Fruit fly (Drosophila melanogaster) whole organism, embryonic: ENCODE data around the gene ens.

Source experiments
- Aef1 ChIP-seq: fragments of 200-800 bp; sonication (Bioruptor generic); IDR thresholded peaks from 3 replicates; pipeline ENCODE4 v1.3.6; 2022; ENCODE audit warnings: missing biosample characterization, missing genetic modification characterization
- Asciz ChIP-seq: fragments of 200-800 bp; sonication (Bioruptor generic); optimal IDR thresholded peaks from 2 replicates; lab custom pipeline; 2017; ENCODE audit warnings: missing biosample characterization, mild to moderate bottlenecking, missing genetic modification characterization, missing genetic modification reagents
- Bdp1 ChIP-seq: fragments of 200-800 bp; sonication (Bioruptor generic); optimal IDR thresholded peaks from 3 replicates; lab custom pipeline; 2016; ENCODE audit warnings: missing biosample characterization, missing genetic modification characterization
- Bgb ChIP-seq: fragments of 200-800 bp; sonication (Bioruptor generic); IDR thresholded peaks from 2 replicates; pipeline ENCODE4 v1.3.6; 2022; ENCODE audit warnings: missing biosample characterization, missing genetic modification characterization; ENCODE audit not compliant: partially characterized antibody
- CG10209 ChIP-seq: fragments of 200-800 bp; sonication (Bioruptor generic); optimal IDR thresholded peaks from 3 replicates; lab custom pipeline; 2017; ENCODE audit warnings: missing biosample characterization, mild to moderate bottlenecking, missing genetic modification characterization, missing genetic modification reagents
- CG10267 ChIP-seq: fragments of 200-800 bp; sonication (Bioruptor generic); optimal IDR thresholded peaks from 2 replicates; lab custom pipeline; 2018; ENCODE audit warnings: missing biosample characterization, mild to moderate bottlenecking, missing genetic modification characterization, moderate library complexity
- CG10366 ChIP-seq: fragments of 200-800 bp; sonication (Bioruptor generic); IDR thresholded peaks from 2 replicates; pipeline ENCODE4 v1.3.6; 2022; ENCODE audit warnings: missing biosample characterization, missing genetic modification characterization
- CG12071 ChIP-seq: fragments of 200-800 bp; sonication (Bioruptor generic); optimal IDR thresholded peaks from 3 replicates; lab custom pipeline; 2018; ENCODE audit warnings: missing biosample characterization, mild to moderate bottlenecking, missing genetic modification characterization
- CG12942 ChIP-seq: fragments of 200-800 bp; sonication (Bioruptor generic); optimal IDR thresholded peaks from 3 replicates; lab custom pipeline; 2016; ENCODE audit warnings: missing biosample characterization, missing genetic modification characterization
- CG15011 ChIP-seq: fragments of 200-800 bp; sonication (Bioruptor generic); optimal IDR thresholded peaks from 3 replicates; lab custom pipeline; 2018; ENCODE audit warnings: missing biosample characterization, mild to moderate bottlenecking, missing genetic modification characterization
- CG16863 ChIP-seq: fragments of 200-800 bp; sonication (Bioruptor generic); optimal IDR thresholded peaks from 3 replicates; lab custom pipeline; 2016; ENCODE audit warnings: missing biosample characterization, missing genetic modification characterization
- CG17359 ChIP-seq: fragments of 200-800 bp; sonication (Bioruptor generic); optimal IDR thresholded peaks from 3 replicates; lab custom pipeline; 2018; ENCODE audit warnings: missing biosample characterization, mild to moderate bottlenecking, missing genetic modification characterization, moderate library complexity
- CG17912 ChIP-seq: fragments of 200-800 bp; sonication (Bioruptor generic); optimal IDR thresholded peaks from 2 replicates; lab custom pipeline; 2018; ENCODE audit warnings: missing biosample characterization, mild to moderate bottlenecking, missing genetic modification characterization
- CG2875 ChIP-seq: fragments of 200-800 bp; sonication (Bioruptor generic); optimal IDR thresholded peaks from 2 replicates; lab custom pipeline; 2017; ENCODE audit warnings: missing biosample characterization, mild to moderate bottlenecking, missing genetic modification characterization, missing genetic modification reagents
- CG31365 ChIP-seq: fragments of 200-800 bp; sonication (Bioruptor generic); optimal IDR thresholded peaks from 2 replicates; lab custom pipeline; 2018; ENCODE audit warnings: missing biosample characterization, mild to moderate bottlenecking, missing genetic modification characterization
- CG31441 ChIP-seq: fragments of 200-800 bp; sonication (Bioruptor generic); IDR thresholded peaks from 2 replicates; pipeline ENCODE4 v1.3.6; 2022; ENCODE audit warnings: missing biosample characterization, missing genetic modification characterization
- CG34224 ChIP-seq: fragments of 200-800 bp; sonication (Bioruptor generic); IDR thresholded peaks from 3 replicates; pipeline ENCODE4 v1.3.6; 2022; ENCODE audit warnings: missing biosample characterization, missing genetic modification characterization; ENCODE audit not compliant: partially characterized antibody
- CG5180 ChIP-seq: fragments of 200-800 bp; sonication (Bioruptor generic); optimal IDR thresholded peaks from 3 replicates; lab custom pipeline; 2017; ENCODE audit warnings: missing biosample characterization, missing genetic modification characterization, mild to moderate bottlenecking, moderate library complexity, missing genetic modification reagents
- CG6272 ChIP-seq: fragments of 200-800 bp; sonication (Bioruptor generic); IDR thresholded peaks from 2 replicates; pipeline ENCODE4 v1.3.6; 2022; ENCODE audit warnings: missing biosample characterization, missing genetic modification characterization
- CG6683 ChIP-seq: fragments of 200-800 bp; sonication (Bioruptor generic); optimal IDR thresholded peaks from 2 replicates; lab custom pipeline; 2017; ENCODE audit warnings: missing biosample characterization, mild to moderate bottlenecking, missing genetic modification characterization, missing genetic modification reagents
- CG7271 ChIP-seq: fragments of 200-800 bp; sonication (Bioruptor generic); optimal IDR thresholded peaks from 2 replicates; lab custom pipeline; 2018; ENCODE audit warnings: missing biosample characterization, mild to moderate bottlenecking, missing genetic modification characterization, moderate library complexity
- CG7745 ChIP-seq: fragments of 200-800 bp; sonication (Bioruptor generic); optimal IDR thresholded peaks from 2 replicates; lab custom pipeline; 2018; ENCODE audit warnings: missing biosample characterization, mild to moderate bottlenecking, missing genetic modification characterization, moderate library complexity
- CG7786 ChIP-seq: fragments of 200-800 bp; sonication (Bioruptor generic); optimal IDR thresholded peaks from 2 replicates; lab custom pipeline; 2016; ENCODE audit warnings: missing biosample characterization, missing genetic modification characterization
- CG7963 ChIP-seq: fragments of 200-800 bp; sonication (Bioruptor generic); IDR thresholded peaks from 3 replicates; pipeline ENCODE4 v1.3.6; 2022; ENCODE audit warnings: missing biosample characterization, missing genetic modification characterization; ENCODE audit not compliant: partially characterized antibody
- CG9727 ChIP-seq: fragments of 200-800 bp; sonication (Bioruptor generic); optimal IDR thresholded peaks from 3 replicates; lab custom pipeline; 2017; ENCODE audit warnings: missing biosample characterization, mild to moderate bottlenecking, missing genetic modification characterization
- CoRest ChIP-seq: fragments of 200-800 bp; sonication (Bioruptor generic); optimal IDR thresholded peaks from 3 replicates; lab custom pipeline; 2018; ENCODE audit warnings: missing biosample characterization, mild to moderate bottlenecking, missing genetic modification characterization, moderate library complexity
- Dfd ChIP-seq, 2 experiments: fragments of >200 bp; optimal IDR thresholded peaks; 2 replicates each; lab custom pipeline; 2017; ENCODE audit warnings: missing biosample characterization in 2 of 2, missing genetic modification characterization in 2 of 2
- Dll ChIP-seq: fragments of 200-800 bp; sonication (Bioruptor generic); IDR thresholded peaks from 4 replicates; pipeline ENCODE4 v1.3.6; 2022; ENCODE audit warnings: missing biosample characterization, missing genetic modification characterization; ENCODE audit not compliant: partially characterized antibody
- Eip74EF ChIP-seq, 2 experiments: fragments of 200-800 bp in 1 of 2; fragments of >200 bp in 1 of 2; sonication (Bioruptor generic) in 1 of 2; optimal IDR thresholded peaks; 2 replicates each; lab custom pipeline; 2017 to 2019; ENCODE audit warnings: missing biosample characterization in 2 of 2, missing genetic modification characterization in 2 of 2, mild to moderate bottlenecking in 1 of 2, moderate library complexity in 1 of 2
- HmgD ChIP-seq: fragments of 200-800 bp; sonication (Bioruptor generic); optimal IDR thresholded peaks from 3 replicates; lab custom pipeline; 2016; ENCODE audit warnings: missing biosample characterization, missing genetic modification characterization
- Mad ChIP-seq: fragments of 200-800 bp; sonication (Bioruptor generic); optimal IDR thresholded peaks from 2 replicates; lab custom pipeline; 2016; ENCODE audit warnings: missing biosample characterization, missing genetic modification characterization
- Mes4 ChIP-seq: fragments of 200-800 bp; sonication (Bioruptor generic); optimal IDR thresholded peaks from 2 replicates; lab custom pipeline; 2016; ENCODE audit warnings: missing biosample characterization, missing genetic modification characterization
- Oaz ChIP-seq: fragments of 200-800 bp; sonication (Bioruptor generic); IDR thresholded peaks from 2 replicates; pipeline ENCODE4 v1.3.6; 2022; ENCODE audit warnings: missing biosample characterization, missing genetic modification characterization
- YL-1 ChIP-seq: fragments of 200-800 bp; sonication (Bioruptor generic); optimal IDR thresholded peaks from 3 replicates; lab custom pipeline; 2017; ENCODE audit warnings: missing biosample characterization, mild to moderate bottlenecking, missing genetic modification characterization
- abd-A ChIP-seq: fragments of 200-800 bp; sonication (Bioruptor generic); optimal IDR thresholded peaks from 3 replicates; lab custom pipeline; 2019; ENCODE audit warnings: missing biosample characterization, mild to moderate bottlenecking, missing genetic modification characterization, moderate library complexity
- amos ChIP-seq: fragments of 200-800 bp; sonication (Bioruptor generic); IDR thresholded peaks from 2 replicates; pipeline ENCODE4 v1.3.6; 2022; ENCODE audit warnings: missing biosample characterization, missing genetic modification characterization; ENCODE audit not compliant: partially characterized antibody
- az2 ChIP-seq: fragments of 200-800 bp; sonication (Bioruptor generic); optimal IDR thresholded peaks from 3 replicates; lab custom pipeline; 2016; ENCODE audit warnings: missing biosample characterization, missing genetic modification characterization
- cas ChIP-seq: fragments of 200-800 bp; sonication (Bioruptor generic); IDR thresholded peaks from 2 replicates; pipeline ENCODE4 v1.3.6; 2022; ENCODE audit warnings: missing biosample characterization, missing genetic modification characterization
- cato ChIP-seq: fragments of 200-800 bp; sonication (Bioruptor generic); optimal IDR thresholded peaks from 2 replicates; lab custom pipeline; 2016; ENCODE audit warnings: missing biosample characterization, missing genetic modification characterization, borderline replicate concordance
- caup ChIP-seq: fragments of 200-800 bp; sonication (Bioruptor generic); optimal IDR thresholded peaks from 3 replicates; lab custom pipeline; 2017; ENCODE audit warnings: missing biosample characterization, mild to moderate bottlenecking, missing genetic modification characterization, moderate library complexity; ENCODE audit not compliant: severe bottlenecking
- croc ChIP-seq: fragments of 200-800 bp; sonication (Bioruptor generic); conservative IDR thresholded peaks from 3 replicates; pipeline ENCODE4 v1.3.6; 2022; ENCODE audit warnings: missing biosample characterization, missing genetic modification characterization
- da ChIP-seq: fragments of 200-800 bp; sonication (Bioruptor generic); optimal IDR thresholded peaks from 2 replicates; lab custom pipeline; 2016; ENCODE audit warnings: missing biosample characterization, missing genetic modification characterization
- gcm ChIP-seq: fragments of 200-800 bp; sonication (Bioruptor generic); optimal IDR thresholded peaks from 2 replicates; lab custom pipeline; 2019; ENCODE audit warnings: missing biosample characterization, mild to moderate bottlenecking, missing genetic modification characterization, moderate library complexity
- h ChIP-seq: fragments of >200 bp; optimal IDR thresholded peaks from 2 replicates; lab custom pipeline; 2017
- jing ChIP-seq: fragments of 200-800 bp; sonication (Bioruptor generic); optimal IDR thresholded peaks from 2 replicates; lab custom pipeline; 2018; ENCODE audit warnings: missing biosample characterization, mild to moderate bottlenecking, missing genetic modification characterization
- lilli ChIP-seq: fragments of 200-800 bp; sonication (Bioruptor generic); optimal IDR thresholded peaks from 3 replicates; lab custom pipeline; 2016; ENCODE audit warnings: missing biosample characterization, missing genetic modification characterization
- odd ChIP-seq: fragments of 200-800 bp; sonication (Bioruptor generic); optimal IDR thresholded peaks from 2 replicates; lab custom pipeline; 2017; ENCODE audit warnings: missing biosample characterization, mild to moderate bottlenecking, missing genetic modification characterization
- schlank ChIP-seq: fragments of 200-800 bp; sonication (Bioruptor generic); optimal IDR thresholded peaks from 2 replicates; lab custom pipeline; 2018; ENCODE audit warnings: missing biosample characterization, mild to moderate bottlenecking, missing genetic modification characterization
- sens-2 ChIP-seq: fragments of 200-800 bp; sonication (Bioruptor generic); IDR thresholded peaks from 2 replicates; pipeline ENCODE4 v1.3.6; 2022; ENCODE audit warnings: missing biosample characterization, missing genetic modification characterization
- slbo ChIP-seq: fragments of 200-800 bp; sonication (Bioruptor generic); IDR thresholded peaks from 2 replicates; pipeline ENCODE4 v1.3.6; 2022; ENCODE audit warnings: missing biosample characterization, missing genetic modification characterization
- unc-4 ChIP-seq: fragments of 200-800 bp; sonication (Bioruptor generic); IDR thresholded peaks from 2 replicates; pipeline ENCODE4 v1.3.6; 2022; ENCODE audit warnings: missing biosample characterization, missing genetic modification characterization; ENCODE audit not compliant: partially characterized antibody

Gene ens

DNA sequence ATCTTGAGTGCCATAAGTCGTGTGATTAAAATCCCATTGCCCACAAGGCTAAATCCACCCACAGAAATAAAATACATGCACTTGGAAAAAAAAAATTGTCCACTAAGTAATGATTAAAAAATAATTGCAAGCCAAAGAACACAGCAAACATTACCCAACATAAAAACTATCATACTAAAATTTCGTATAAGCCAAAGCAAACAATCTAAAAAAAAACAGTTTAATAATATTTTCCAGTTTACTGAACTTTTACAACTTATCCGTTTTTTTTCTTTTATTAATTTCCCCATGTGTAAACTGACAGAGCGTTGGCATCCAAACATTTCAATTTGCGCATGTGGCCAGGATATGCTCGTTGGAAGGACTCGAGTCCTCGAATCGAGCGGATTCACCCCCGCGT, 54.1 kb downstream of the ens start (continued):
- TF ChIP-seq Eip74EF (GFP tag; optimal IDR thresholded peaks at IDR 0.05; lab: Kevin White, UChicago) = no peak
- no peak for TF ChIP-seq CG7786 (GFP tag; lab: Kevin White, UChicago)
- no peak for TF ChIP-seq CG10366 (GFP tag; lab: Robert Waterston, UW)
- no peak for TF ChIP-seq CG9727 (GFP tag; lab: Kevin White, UChicago)
- peak; percentile 7 for TF ChIP-seq CG10267 (tag; lab: Kevin White, UChicago)
- TF ChIP-seq odd = no peak
- TF ChIP-seq jing (GFP tag; lab: Kevin White, UChicago) = no peak
- no peak for TF ChIP-seq CG7963 (GFP tag; lab: Robert Waterston, UW)
- no peak for TF ChIP-seq abd-A (tag; lab: Kevin White, UChicago)
- no peak for TF ChIP-seq az2
- no peak for TF ChIP-seq h (lab: Kevin White, UChicago)
- no peak for TF ChIP-seq CG12942 (GFP tag; lab: Kevin White, UChicago)
- TF ChIP-seq Mad (GFP tag; lab: Kevin White, UChicago) = no peak
- no peak for TF ChIP-seq CG6272 (GFP tag; lab: Robert Waterston, UW)
- no peak for TF ChIP-seq Bdp1
- no peak for TF ChIP-seq unc-4 (GFP tag; lab: Robert Waterston, UW)
- no peak for TF ChIP-seq Dfd (GFP tag; optimal IDR thresholded peaks at IDR 0.05; lab: Kevin White, UChicago)
- no peak for TF ChIP-seq Mes4
- no peak for TF ChIP-seq CG34224 (GFP tag; lab: Robert Waterston, UW)
- TF ChIP-seq CoRest (tag; lab: Kevin White, UChicago) = no peak
- no peak for TF ChIP-seq CG2875 (GFP tag; lab: Kevin White, UChicago)
- TF ChIP-seq croc (GFP tag; lab: Robert Waterston, UW) = no peak
- no peak for TF ChIP-seq CG15011 (GFP tag; lab: Kevin White, UChicago)
- no peak for TF ChIP-seq da (GFP tag; lab: Kevin White, UChicago)
- no peak for TF ChIP-seq cato (GFP tag; lab: Kevin White, UChicago)
- TF ChIP-seq schlank (tag; lab: Kevin White, UChicago) = no peak
- TF ChIP-seq Dll (GFP tag; lab: Robert Waterston, UW) = no peak
- TF ChIP-seq Oaz (GFP tag; lab: Robert Waterston, UW) = no peak
- no peak for TF ChIP-seq cas (GFP tag; lab: Robert Waterston, UW)
- TF ChIP-seq gcm (GFP tag; lab: Kevin White, UChicago) = no peak
- TF ChIP-seq CG12071 (GFP tag; lab: Kevin White, UChicago) = no peak
- no peak for TF ChIP-seq caup (GFP tag; lab: Kevin White, UChicago)
- no peak for TF ChIP-seq lilli
- no peak for TF ChIP-seq slbo (GFP tag; lab: Robert Waterston, UW)
- TF ChIP-seq HmgD (GFP tag; lab: Kevin White, UChicago) = no peak
- no peak for TF ChIP-seq CG31365 (tag; lab: Kevin White, UChicago)
- no peak for TF ChIP-seq CG17359 (tag; lab: Kevin White, UChicago)
- TF ChIP-seq Aef1 (GFP tag; lab: Robert Waterston, UW) = no peak
- TF ChIP-seq CG6683 (GFP tag; lab: Kevin White, UChicago) = no peak
- no peak for TF ChIP-seq CG16863 (GFP tag; lab: Kevin White, UChicago)
- TF ChIP-seq sens-2 (GFP tag; lab: Robert Waterston, UW) = no peak
- 0 out of 2 replicates have a peak, but pooled peaks have one; percentile 13 for TF ChIP-seq CG31441 (GFP tag; lab: Robert Waterston, UW)
- no peak for TF ChIP-seq CG10209 (GFP tag; lab: Kevin White, UChicago)
- no peak for TF ChIP-seq CG7745 (tag; lab: Kevin White, UChicago)
- TF ChIP-seq CG7271 (tag; lab: Kevin White, UChicago) = no peak
- TF ChIP-seq CG17912 (GFP tag; lab: Kevin White, UChicago) = no peak
- TF ChIP-seq amos (GFP tag; lab: Robert Waterston, UW) = no peak
- TF ChIP-seq Bgb (GFP tag; lab: Robert Waterston, UW) = no peak
- no peak for TF ChIP-seq YL-1 (GFP tag; lab: Kevin White, UChicago)
- TF ChIP-seq CG5180 (GFP tag; lab: Kevin White, UChicago) = no peak
- no peak for TF ChIP-seq Asciz
